Fruit fly (Drosophila melanogaster) whole organism, adult: Measurements from ENCODE around the gene CG11426.
A peak's percentile ranks its signal among the peaks of the same experiment; 100 is the strongest.

Experiments used
- bab1 ChIP-seq: fragments of 200-800 bp; sonication (Bioruptor generic); optimal IDR thresholded peaks from 3 replicates; lab custom pipeline; 2019; ENCODE audit warnings: missing biosample characterization, mild to moderate bottlenecking, missing genetic modification characterization, moderate library complexity
- cic ChIP-seq: fragments of 200-800 bp; sonication (Bioruptor generic); optimal IDR thresholded peaks from 2 replicates; lab custom pipeline; 2017; ENCODE audit warnings: missing biosample characterization, mild to moderate bottlenecking, missing genetic modification characterization, moderate library complexity
- cnc ChIP-seq, 2 experiments: fragments of >200 bp; optimal IDR thresholded peaks; 2 replicates each; lab custom pipeline; 2017
- toe ChIP-seq: fragments of 200-800 bp; sonication (Bioruptor generic); optimal IDR thresholded peaks from 2 replicates; lab custom pipeline; 2016; ENCODE audit warnings: missing biosample characterization, missing genetic modification characterization

- TF ChIP-seq cic (GFP tag; lab: Kevin White, UChicago) (peak; percentile 1), bab1 (no peak), toe (GFP tag; lab: Kevin White, UChicago) (no peak), cnc (optimal IDR thresholded peaks at IDR 0.05; lab: Kevin White, UChicago) (peak in 1 of 2 experiments; percentile 27)
Measured at dm6 chr3L:22474081-22474845, 3.9 kb downstream of the CG11426 start, which contains the start of gene CG11425.
